Worm (Caenorhabditis elegans) whole organism, L3 larva: ENCODE results near the gene ubh-3.

Experiments
- R02D3.7 ChIP-seq: fragments of 150-350 bp; optimal IDR thresholded peaks from 2 replicates; lab custom pipeline; 2014; ENCODE audit warnings: missing biosample characterization, missing genetic modification characterization
- ama-1 ChIP-seq: fragments of 150-350 bp; optimal IDR thresholded peaks from 2 replicates; lab custom pipeline; 2018
- elt-1 ChIP-seq: fragments of 150-350 bp; optimal IDR thresholded peaks from 2 replicates; lab custom pipeline; 2014; ENCODE audit warnings: missing biosample characterization, missing genetic modification characterization
- fkh-10 ChIP-seq: sonication (generic microtip); optimal IDR thresholded peaks from 2 replicates; lab custom pipeline; 2017; ENCODE audit warnings: missing biosample characterization, missing genetic modification reagents, missing genetic modification characterization
- jun-1 ChIP-seq: fragments of 150-350 bp; optimal IDR thresholded peaks from 2 replicates; lab custom pipeline; 2014; ENCODE audit warnings: missing biosample characterization, missing genetic modification reagents, missing genetic modification characterization
- nhr-23 ChIP-seq: fragments of 150-350 bp; optimal IDR thresholded peaks from 2 replicates; lab custom pipeline; 2014; ENCODE audit warnings: missing biosample characterization, missing genetic modification reagents, missing genetic modification characterization
- nhr-77 ChIP-seq: fragments of 150-350 bp; optimal IDR thresholded peaks from 2 replicates; lab custom pipeline; 2014; ENCODE audit warnings: missing biosample characterization, missing genetic modification characterization
- skn-1 ChIP-seq: fragments of 150-350 bp; optimal IDR thresholded peaks from 2 replicates; lab custom pipeline; 2014; ENCODE audit warnings: missing biosample characterization, missing genetic modification characterization
- ztf-11 ChIP-seq: fragments of 150-350 bp; optimal IDR thresholded peaks from 2 replicates; lab custom pipeline; 2014; ENCODE audit warnings: missing biosample characterization, missing genetic modification characterization

ce11 chrV:6476026-6476425, 32.6 kb downstream of the ubh-3 start:
- TF ChIP-seq ztf-11 (tag; lab: Kevin White, UChicago) (no peak), skn-1 (tag; lab: Kevin White, UChicago) (peak; percentile 39), fkh-10 (GFP tag; lab: Kevin White, UChicago) (no peak), nhr-23 (tag; lab: Kevin White, UChicago) (no peak), R02D3.7 (tag; lab: Kevin White, UChicago) (no peak), ama-1 (no peak), elt-1 (no peak), nhr-77 (tag; lab: Kevin White, UChicago) (no peak), jun-1 (no peak)
